Worm (Caenorhabditis elegans) whole organism, L1 larva: ENCODE results near the gene fbxa-135.

ENCODE experiments used
- lin-15B ChIP-seq: fragments of 150-350 bp; sonication (generic microtip); optimal IDR thresholded peaks from 3 replicates; lab custom pipeline; 2014; ENCODE audit warnings: missing biosample characterization, missing genetic modification characterization
- nhr-12 ChIP-seq: sonication (generic microtip); optimal IDR thresholded peaks from 2 replicates; lab custom pipeline; 2017; ENCODE audit warnings: missing biosample characterization, missing genetic modification characterization
- pqm-1 ChIP-seq: sonication (generic microtip); optimal IDR thresholded peaks from 3 replicates; lab custom pipeline; 2017; ENCODE audit warnings: missing biosample characterization, missing genetic modification characterization
- ztf-11 ChIP-seq, 2 experiments: sonication (generic microtip); optimal IDR thresholded peaks; 2 replicates each; lab custom pipeline; 2016 to 2017; ENCODE audit warnings: missing genetic modification characterization in 2 of 2, missing biosample characterization in 1 of 2, missing compliant biosample characterization in 1 of 2

DNA sequence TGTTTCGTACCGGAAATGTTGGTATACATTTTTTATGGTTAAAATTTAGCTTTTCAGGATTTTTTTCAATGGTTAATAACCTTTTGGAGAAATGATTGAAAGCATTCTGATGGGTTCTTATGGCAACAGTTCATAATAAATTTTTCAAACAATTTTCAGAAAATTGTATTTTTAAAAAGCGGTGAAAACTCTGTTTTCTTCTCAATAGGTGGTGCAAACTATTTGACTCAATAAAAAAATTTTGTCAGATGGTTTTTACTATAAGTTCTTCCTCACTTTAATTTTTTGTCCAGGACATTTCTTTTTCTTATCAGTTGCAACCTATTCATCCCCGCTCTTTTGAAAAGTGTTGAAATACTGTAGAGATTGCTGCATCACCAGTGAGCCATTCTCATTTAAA, 46.8 kb downstream of the fbxa-135 start, which contains the start of gene T26H5.14:
- TF ChIP-seq pqm-1 (tag; lab: Kevin White, UChicago) (no peak), nhr-12 (no peak), lin-15B (tag; lab: Kevin White, UChicago) (no peak), ztf-11 (tag; optimal IDR thresholded peaks at IDR 0.05; lab: Kevin White, UChicago) (no peak)
